Worm (Caenorhabditis elegans) whole organism, mixed stage, embryonic: ENCODE measurements around the gene arx-6.

ENCODE experiments used
- M03D4.4 ChIP-seq: sonication (generic microtip); optimal IDR thresholded peaks from 2 replicates; lab custom pipeline; 2017; ENCODE audit warnings: mild to moderate bottlenecking, missing genetic modification characterization, missing compliant biosample characterization
- bed-3 ChIP-seq: fragments of 200-800 bp; sonication (Bioruptor generic); optimal IDR thresholded peaks from 3 replicates; lab custom pipeline; 2018; ENCODE audit warnings: mild to moderate bottlenecking, missing genetic modification characterization, moderate library complexity, missing compliant biosample characterization
- blmp-1 ChIP-seq: fragments of 150-350 bp; optimal IDR thresholded peaks from 2 replicates; lab custom pipeline; 2014; ENCODE audit warnings: missing biosample characterization, missing genetic modification characterization
- ceh-83 ChIP-seq: fragments of 200-800 bp; sonication (Bioruptor generic); optimal IDR thresholded peaks from 2 replicates; lab custom pipeline; 2018; ENCODE audit warnings: mild to moderate bottlenecking, missing genetic modification characterization, missing compliant biosample characterization
- ces-1 ChIP-seq: fragments of 150-350 bp; optimal IDR thresholded peaks from 2 replicates; lab custom pipeline; 2014; ENCODE audit warnings: missing biosample characterization, missing genetic modification reagents, missing genetic modification characterization
- cnd-1 ChIP-seq: fragments of 200-800 bp; sonication (Bioruptor generic); optimal IDR thresholded peaks from 2 replicates; lab custom pipeline; 2018; ENCODE audit warnings: mild to moderate bottlenecking, missing genetic modification characterization, missing compliant biosample characterization
- drap-1 ChIP-seq: fragments of 200-800 bp; sonication (Bioruptor generic); optimal IDR thresholded peaks from 3 replicates; lab custom pipeline; 2018; ENCODE audit warnings: mild to moderate bottlenecking, missing genetic modification characterization, missing compliant biosample characterization
- elt-3 ChIP-seq: fragments of 150-350 bp; optimal IDR thresholded peaks from 2 replicates; lab custom pipeline; 2014; ENCODE audit warnings: missing biosample characterization, missing genetic modification characterization
- flh-1 ChIP-seq: fragments of 200-800 bp; sonication (Bioruptor generic); optimal IDR thresholded peaks from 2 replicates; lab custom pipeline; 2018; ENCODE audit warnings: mild to moderate bottlenecking, missing genetic modification characterization, moderate library complexity, missing compliant biosample characterization
- ham-2 ChIP-seq: fragments of 200-800 bp; sonication (Bioruptor generic); optimal IDR thresholded peaks from 2 replicates; lab custom pipeline; 2018; ENCODE audit warnings: mild to moderate bottlenecking, missing genetic modification characterization, missing compliant biosample characterization
- hlh-1 ChIP-seq: fragments of 150-350 bp; optimal IDR thresholded peaks from 2 replicates; lab custom pipeline; 2014; ENCODE audit warnings: missing biosample characterization, missing genetic modification reagents, missing genetic modification characterization
- lin-13 ChIP-seq: fragments of 150-350 bp; optimal IDR thresholded peaks from 2 replicates; lab custom pipeline; 2014; ENCODE audit warnings: missing biosample characterization, missing genetic modification characterization
- lsy-2 ChIP-seq: fragments of 150-350 bp; optimal IDR thresholded peaks from 2 replicates; lab custom pipeline; 2014; ENCODE audit warnings: missing biosample characterization, missing genetic modification characterization
- mab-5 ChIP-seq: fragments of 150-350 bp; optimal IDR thresholded peaks from 2 replicates; lab custom pipeline; 2014; ENCODE audit warnings: missing biosample characterization, missing genetic modification characterization
- mep-1 ChIP-seq: fragments of 150-350 bp; optimal IDR thresholded peaks from 2 replicates; lab custom pipeline; 2017; ENCODE audit warnings: missing biosample characterization, missing genetic modification reagents, missing genetic modification characterization, inconsistent platforms
- nhr-12 ChIP-seq: fragments of 150-350 bp; optimal IDR thresholded peaks from 2 replicates; lab custom pipeline; 2014; ENCODE audit warnings: missing biosample characterization, missing genetic modification characterization
- nhr-2 ChIP-seq: fragments of 150-350 bp; optimal IDR thresholded peaks from 2 replicates; lab custom pipeline; 2014; ENCODE audit warnings: missing biosample characterization, missing genetic modification characterization
- nhr-237 ChIP-seq: fragments of 150-350 bp; optimal IDR thresholded peaks from 2 replicates; lab custom pipeline; 2014; ENCODE audit warnings: missing biosample characterization, missing genetic modification characterization
- nhr-28 ChIP-seq: fragments of 150-350 bp; optimal IDR thresholded peaks from 2 replicates; lab custom pipeline; 2014; ENCODE audit warnings: missing biosample characterization, missing genetic modification characterization
- nhr-76 ChIP-seq: sonication (generic microtip); optimal IDR thresholded peaks from 2 replicates; lab custom pipeline; 2017; ENCODE audit warnings: missing biosample characterization, missing genetic modification characterization
- pha-4 ChIP-seq: fragments of 150-350 bp; optimal IDR thresholded peaks from 2 replicates; lab custom pipeline; 2018; ENCODE audit warnings: missing biosample characterization, missing genetic modification reagents, missing genetic modification characterization
- sem-2 ChIP-seq: fragments of 200-800 bp; sonication (Bioruptor generic); optimal IDR thresholded peaks from 2 replicates; lab custom pipeline; 2018; ENCODE audit warnings: mild to moderate bottlenecking, missing genetic modification characterization, missing compliant biosample characterization
- snpc-4 ChIP-seq: fragments of 150-350 bp; optimal IDR thresholded peaks from 2 replicates; lab custom pipeline; 2014; ENCODE audit warnings: missing biosample characterization, missing genetic modification characterization
- sptf-1 ChIP-seq: sonication (generic microtip); optimal IDR thresholded peaks from 2 replicates; lab custom pipeline; 2017; ENCODE audit warnings: mild to moderate bottlenecking, missing genetic modification characterization, moderate library complexity, missing compliant biosample characterization
- tbx-8 ChIP-seq: fragments of 200-800 bp; sonication (Bioruptor generic); optimal IDR thresholded peaks from 2 replicates; lab custom pipeline; 2018; ENCODE audit warnings: mild to moderate bottlenecking, missing genetic modification characterization, moderate library complexity, missing compliant biosample characterization
- unc-120 ChIP-seq: sonication (generic microtip); optimal IDR thresholded peaks from 2 replicates; lab custom pipeline; 2017; ENCODE audit warnings: missing genetic modification characterization, missing compliant biosample characterization; ENCODE audit not compliant: poor library complexity, severe bottlenecking
- unc-39 ChIP-seq: fragments of 150-350 bp; optimal IDR thresholded peaks from 2 replicates; lab custom pipeline; 2014; ENCODE audit warnings: missing biosample characterization, missing genetic modification characterization
- unc-62 ChIP-seq: fragments of 150-350 bp; optimal IDR thresholded peaks from 2 replicates; lab custom pipeline; 2014; ENCODE audit warnings: missing biosample characterization, missing genetic modification reagents, missing genetic modification characterization
- zip-8 ChIP-seq: fragments of 150-350 bp; optimal IDR thresholded peaks from 2 replicates; lab custom pipeline; 2014; ENCODE audit warnings: missing biosample characterization, missing genetic modification characterization

arx-6 gene

ce11 chrIII:4910956-4911355 lies 32.5 kb downstream of the arx-6 start, which contains the start of gene F26F4.2:
Gene F26F4.2, plus strand, starts transcription at chrIII:4911256.
- TF ChIP-seq cnd-1 (tag; lab: Kevin White, UChicago) (no peak), snpc-4 (tag; lab: Kevin White, UChicago) (no peak), ceh-83 (GFP tag; lab: Kevin White, UChicago) (no peak), drap-1 (no peak), nhr-237 (tag; lab: Kevin White, UChicago) (no peak), mab-5 (tag; lab: Kevin White, UChicago) (no peak), M03D4.4 (tag; lab: Kevin White, UChicago) (no peak), bed-3 (GFP tag; lab: Kevin White, UChicago) (no peak), nhr-76 (tag; lab: Kevin White, UChicago) (no peak), blmp-1 (tag; lab: Kevin White, UChicago) (no peak), elt-3 (tag; lab: Kevin White, UChicago) (no peak), nhr-2 (tag; lab: Kevin White, UChicago) (no peak), flh-1 (GFP tag; lab: Kevin White, UChicago) (no peak), hlh-1 (tag; lab: Kevin White, UChicago) (no peak), unc-39 (tag; lab: Kevin White, UChicago) (no peak), pha-4 (tag; lab: Kevin White, UChicago) (no peak), nhr-12 (tag; lab: Kevin White, UChicago) (no peak), mep-1 (no peak)

ce11 chrIII:4912317-4912716 lies 33.9 kb downstream of the arx-6 start, which contains the start of the genes F26F4.9 and cee-1:
Gene F26F4.9, minus strand, starts transcription at chrIII:4912521.
Gene cee-1, plus strand, starts transcription at chrIII:4912699.
- TF ChIP-seq sptf-1 (tag; lab: Kevin White, UChicago), result peak; percentile 17
- no peak for TF ChIP-seq unc-120
- no peak for TF ChIP-seq tbx-8 (GFP tag; lab: Kevin White, UChicago)
- peak; percentile 37 for TF ChIP-seq ces-1 (GFP tag; lab: Kevin White, UChicago)
- TF ChIP-seq nhr-76 (tag; lab: Kevin White, UChicago), result no peak
- TF ChIP-seq lin-13 (tag; lab: Kevin White, UChicago), result no peak

DNA sequence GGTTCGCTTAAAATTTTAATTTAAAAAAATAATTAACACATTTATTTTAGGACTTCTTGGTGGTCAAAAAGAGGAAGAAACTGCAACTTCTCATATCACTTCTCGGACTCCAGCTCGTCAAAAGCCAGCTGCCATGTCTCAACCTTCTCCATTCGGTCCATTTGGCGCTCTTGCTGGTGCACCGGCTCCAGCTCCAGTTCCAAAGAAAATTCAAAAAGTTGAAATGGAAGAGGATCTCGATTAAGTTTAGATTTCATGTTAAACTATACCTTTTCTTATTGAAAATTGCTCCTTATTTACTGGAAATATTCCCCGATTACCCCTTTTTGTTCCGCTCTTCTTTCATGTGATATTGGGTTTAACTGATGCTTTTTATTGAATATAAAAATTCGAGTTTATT lies 35.3 kb downstream of the arx-6 start:
- no peak for TF ChIP-seq ham-2 (GFP tag; lab: Kevin White, UChicago)
- no peak for TF ChIP-seq mab-5 (tag; lab: Kevin White, UChicago)
- no peak for TF ChIP-seq bed-3 (GFP tag; lab: Kevin White, UChicago)
- no peak for TF ChIP-seq unc-120
- TF ChIP-seq M03D4.4 (tag; lab: Kevin White, UChicago), result no peak
- TF ChIP-seq snpc-4 (tag; lab: Kevin White, UChicago), result no peak

DNA sequence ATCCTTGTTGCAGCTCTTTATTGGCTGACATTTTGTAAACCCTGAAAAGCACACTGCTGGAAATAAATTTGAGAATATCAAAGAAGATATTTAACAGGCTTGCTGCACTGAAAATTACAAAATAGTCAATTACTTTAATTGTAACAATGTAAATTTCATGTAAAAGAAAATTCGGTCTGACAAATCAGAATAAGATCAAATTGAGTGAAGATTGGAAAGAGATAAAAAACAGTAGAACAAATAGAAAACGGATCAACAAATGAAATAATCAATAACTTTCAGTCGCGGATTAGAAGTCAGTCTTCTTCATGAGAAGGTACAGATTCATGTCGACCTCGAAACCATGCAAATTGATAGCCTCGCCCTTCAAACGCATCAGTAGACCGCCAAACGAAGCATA lies 38.6 kb downstream of the arx-6 start, which contains the start of gene rars-1:
Gene rars-1 (minus strand): TSS at position 101 of the 400 bp plus-strand sequence.
- TF ChIP-seq tbx-8 (GFP tag; lab: Kevin White, UChicago), result no peak
- TF ChIP-seq drap-1, result no peak
- no peak for TF ChIP-seq snpc-4 (tag; lab: Kevin White, UChicago)
- TF ChIP-seq M03D4.4 (tag; lab: Kevin White, UChicago), result no peak
- no peak for TF ChIP-seq ces-1 (GFP tag; lab: Kevin White, UChicago)
- TF ChIP-seq mep-1, result no peak
- no peak for TF ChIP-seq hlh-1 (tag; lab: Kevin White, UChicago)
- no peak for TF ChIP-seq cnd-1 (tag; lab: Kevin White, UChicago)
- TF ChIP-seq flh-1 (GFP tag; lab: Kevin White, UChicago), result no peak
- no peak for TF ChIP-seq elt-3 (tag; lab: Kevin White, UChicago)
- TF ChIP-seq sptf-1 (tag; lab: Kevin White, UChicago), result no peak
- no peak for TF ChIP-seq ham-2 (GFP tag; lab: Kevin White, UChicago)
- TF ChIP-seq unc-62, result no peak

- TF ChIP-seq ceh-83 (GFP tag; lab: Kevin White, UChicago) (no peak), zip-8 (tag; lab: Kevin White, UChicago) (no peak), snpc-4 (tag; lab: Kevin White, UChicago) (no peak), unc-120 (peak; percentile 61), bed-3 (GFP tag; lab: Kevin White, UChicago) (no peak), lin-13 (tag; lab: Kevin White, UChicago) (no peak), tbx-8 (GFP tag; lab: Kevin White, UChicago) (no peak), nhr-237 (tag; lab: Kevin White, UChicago) (peak; percentile 13), lsy-2 (tag; lab: Kevin White, UChicago) (peak; percentile 67), nhr-28 (tag; lab: Kevin White, UChicago) (no peak), sptf-1 (tag; lab: Kevin White, UChicago) (no peak), mep-1 (peak; percentile 55), nhr-76 (tag; lab: Kevin White, UChicago) (no peak), sem-2 (GFP tag; lab: Kevin White, UChicago) (no peak), hlh-1 (tag; lab: Kevin White, UChicago) (no peak)
Measured at ce11 chrIII:4917960-4918712, 39.7 kb downstream of the arx-6 start, which contains the start of gene rpb-8. Gene rpb-8, minus strand, starts transcription at chrIII:4918008.
